Fruit fly (Drosophila melanogaster) whole organism, pupa: Measurements from ENCODE around the gene wus.

Experiments used
- CG10348 ChIP-seq: fragments of 200-800 bp; sonication (Bioruptor generic); IDR thresholded peaks from 2 replicates; pipeline ENCODE4 v1.3.6; 2022; ENCODE audit warnings: missing biosample characterization, missing genetic modification characterization
- CG12605 ChIP-seq: fragments of 200-800 bp; sonication (Bioruptor generic); IDR thresholded peaks from 2 replicates; pipeline ENCODE4 v1.3.6; 2022; ENCODE audit warnings: missing biosample characterization, missing genetic modification characterization
- CG13204 ChIP-seq: fragments of 200-800 bp; sonication (Bioruptor generic); optimal IDR thresholded peaks from 2 replicates; lab custom pipeline; 2018; ENCODE audit warnings: missing biosample characterization, mild to moderate bottlenecking, missing genetic modification characterization, moderate library complexity
- CG14655 ChIP-seq: fragments of 200-800 bp; sonication (Bioruptor generic); optimal IDR thresholded peaks from 3 replicates; lab custom pipeline; 2017; ENCODE audit warnings: mild to moderate bottlenecking, missing biosample characterization, missing genetic modification reagents, missing genetic modification characterization
- CG17806 ChIP-seq: fragments of 200-800 bp; sonication (Bioruptor generic); optimal IDR thresholded peaks from 2 replicates; lab custom pipeline; 2018; ENCODE audit warnings: missing biosample characterization, mild to moderate bottlenecking, missing genetic modification characterization, moderate library complexity
- CG8159 ChIP-seq: fragments of 200-800 bp; sonication (Bioruptor generic); optimal IDR thresholded peaks from 3 replicates; lab custom pipeline; 2018; ENCODE audit warnings: missing biosample characterization, mild to moderate bottlenecking, missing genetic modification characterization, moderate library complexity
- CG9948 ChIP-seq: fragments of 200-800 bp; sonication (Bioruptor generic); optimal IDR thresholded peaks from 2 replicates; lab custom pipeline; 2018; ENCODE audit warnings: missing biosample characterization, mild to moderate bottlenecking, missing genetic modification characterization, moderate library complexity
- D1 ChIP-seq: fragments of 200-800 bp; sonication (Bioruptor generic); optimal IDR thresholded peaks from 2 replicates; lab custom pipeline; 2018; ENCODE audit warnings: missing biosample characterization, mild to moderate bottlenecking, missing genetic modification characterization, moderate library complexity
- EcR ChIP-seq: fragments of 200-800 bp; sonication (Bioruptor generic); optimal IDR thresholded peaks from 3 replicates; lab custom pipeline; 2019; ENCODE audit warnings: missing biosample characterization, missing genetic modification characterization, mild to moderate bottlenecking, moderate library complexity, missing genetic modification reagents
- Ets98B ChIP-seq: fragments of 200-800 bp; sonication (Bioruptor generic); IDR thresholded peaks from 2 replicates; pipeline ENCODE4 v1.3.6; 2022; ENCODE audit warnings: missing biosample characterization, missing genetic modification characterization
- Pif1A ChIP-seq: fragments of 200-800 bp; sonication (Bioruptor generic); optimal IDR thresholded peaks from 3 replicates; lab custom pipeline; 2016; ENCODE audit warnings: missing biosample characterization, missing genetic modification characterization
- Pif1B ChIP-seq: fragments of 200-800 bp; sonication (Bioruptor generic); optimal IDR thresholded peaks from 3 replicates; lab custom pipeline; 2016; ENCODE audit warnings: missing biosample characterization, missing genetic modification characterization
- fd96Ca ChIP-seq: fragments of 200-800 bp; sonication (Bioruptor generic); IDR thresholded peaks from 3 replicates; pipeline ENCODE4 v1.3.6; 2022; ENCODE audit warnings: missing biosample characterization, missing genetic modification characterization
- gl ChIP-seq: fragments of 200-800 bp; sonication (Bioruptor generic); optimal IDR thresholded peaks from 2 replicates; lab custom pipeline; 2018; ENCODE audit warnings: missing biosample characterization, mild to moderate bottlenecking, missing genetic modification characterization

DNA sequence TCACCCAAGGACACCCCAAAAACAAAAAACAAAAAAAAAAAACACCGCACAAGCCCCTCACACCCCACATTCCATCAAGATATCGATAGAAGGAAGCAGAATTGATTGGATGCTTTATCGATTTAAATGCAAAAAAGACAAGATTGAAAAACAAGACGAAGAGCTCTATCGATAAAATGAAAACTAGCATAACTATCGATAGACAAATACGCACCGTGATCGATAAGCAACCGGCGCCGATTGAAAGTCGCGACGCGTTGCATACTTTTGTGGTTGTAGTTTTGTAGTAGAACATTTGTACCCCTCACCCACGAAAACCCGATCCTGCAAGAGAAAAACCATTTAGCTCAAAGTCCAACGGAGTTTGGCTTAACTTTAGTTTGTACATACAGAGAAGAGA is 4.0 kb downstream of the wus start:
- no peak for TF ChIP-seq EcR (GFP tag; lab: Kevin White, UChicago)
- TF ChIP-seq CG10348 (GFP tag; lab: Robert Waterston, UW) = no peak
- TF ChIP-seq CG14655 = no peak
- no peak for TF ChIP-seq Ets98B
- TF ChIP-seq CG12605 (GFP tag; lab: Robert Waterston, UW) = no peak
- TF ChIP-seq CG9948 (tag; lab: Kevin White, UChicago) = no peak
- no peak for TF ChIP-seq D1 (tag; lab: Kevin White, UChicago)
- TF ChIP-seq CG8159 (tag; lab: Kevin White, UChicago) = no peak
- no peak for TF ChIP-seq CG17806
- no peak for TF ChIP-seq fd96Ca
- no peak for TF ChIP-seq gl (tag; lab: Kevin White, UChicago)
- TF ChIP-seq Pif1B (GFP tag; lab: Kevin White, UChicago) = no peak
- TF ChIP-seq CG13204 (GFP tag; lab: Kevin White, UChicago) = no peak
- no peak for TF ChIP-seq Pif1A (GFP tag; lab: Kevin White, UChicago)
